Worm (Caenorhabditis elegans): ENCODE measurements around the gene C06E7.2.

Gene C06E7.2

ce11 chrIV:5839178-5839577, at the start of gene C06E7.2:
TSS of gene C06E7.2 (plus strand) at chrIV:5839478.
- no peak for TF ChIP-seq unc-62 (GFP tag; optimal IDR thresholded peaks at IDR 0.05)

DNA sequence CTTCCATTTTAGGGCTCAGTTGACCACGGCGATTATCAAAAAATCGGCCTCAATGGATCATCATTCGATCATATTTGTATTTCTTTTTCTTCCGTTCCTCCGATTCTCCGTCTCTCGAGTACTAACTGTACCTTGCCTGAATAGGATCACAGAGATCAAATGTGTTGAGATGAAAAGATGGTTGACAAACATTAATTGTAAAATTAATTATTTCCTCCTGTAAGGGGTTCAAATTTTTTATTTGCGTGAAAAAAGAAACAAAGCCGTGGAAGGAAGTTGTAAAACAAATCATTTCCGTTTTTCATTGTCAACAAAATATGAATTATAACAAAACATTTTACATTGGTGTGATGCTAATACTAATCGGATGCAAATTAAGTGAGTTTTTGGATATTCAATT, 48.3 kb upstream of the C06E7.2 start, which contains the start of gene C31H1.2:
Gene C31H1.2, plus strand, starts transcription at position 301 of the 400 bp plus-strand sequence.
- TF ChIP-seq unc-62 (GFP tag; optimal IDR thresholded peaks at IDR 0.05): no peak

- TF ChIP-seq unc-62 (GFP tag; optimal IDR thresholded peaks at IDR 0.05): no peak
Measured at ce11 chrIV:5795495-5795894, 43.8 kb upstream of the C06E7.2 start.

DNA sequence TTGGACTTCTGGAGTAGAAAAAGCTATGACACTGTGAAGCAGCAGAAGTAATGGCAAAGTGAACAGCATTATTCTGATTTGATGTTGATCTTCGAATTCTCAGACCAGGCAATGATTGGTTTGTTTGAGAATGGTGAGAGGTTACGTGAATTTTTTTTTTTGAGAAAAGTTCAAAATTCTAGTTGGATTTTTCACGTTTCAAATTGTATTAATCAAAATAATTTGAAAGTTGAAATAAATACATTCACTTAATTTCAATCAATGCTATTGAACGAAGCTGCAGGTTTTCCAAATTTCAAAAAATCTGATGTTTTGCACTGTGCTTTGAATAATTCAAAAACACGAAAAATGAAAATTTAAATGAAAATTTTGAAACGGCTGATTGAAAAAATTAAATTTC, 42.6 kb upstream of the C06E7.2 start, which contains the start of gene C31H1.5:
Gene C31H1.5, minus strand, starts transcription at position 101 of the 400 bp plus-strand sequence.
- TF ChIP-seq unc-62 (GFP tag; optimal IDR thresholded peaks at IDR 0.05): no peak

DNA sequence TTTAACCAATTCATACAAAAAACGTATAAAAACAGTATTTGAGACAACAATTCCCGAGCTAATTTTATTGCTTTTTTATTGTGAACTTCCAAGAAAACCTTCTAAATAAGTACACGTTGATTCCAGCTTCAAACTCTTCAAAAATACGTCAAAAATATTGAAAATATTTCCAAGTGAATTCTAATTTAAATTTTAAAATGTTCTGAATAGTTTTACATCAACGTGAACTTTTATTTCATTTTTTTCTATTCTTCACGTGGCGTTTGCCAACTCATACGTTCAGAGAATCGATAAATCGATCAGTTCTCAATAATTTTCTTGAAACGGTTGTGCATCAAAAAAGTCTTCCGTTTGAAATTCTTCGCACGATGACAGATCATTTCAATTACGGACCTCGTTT, 42.1 kb upstream of the C06E7.2 start, which contains the start of gene C31H1.1:
Gene C31H1.1, plus strand, starts transcription at position 301 of the 400 bp plus-strand sequence.
- TF ChIP-seq unc-62 (GFP tag; optimal IDR thresholded peaks at IDR 0.05): no peak

DNA sequence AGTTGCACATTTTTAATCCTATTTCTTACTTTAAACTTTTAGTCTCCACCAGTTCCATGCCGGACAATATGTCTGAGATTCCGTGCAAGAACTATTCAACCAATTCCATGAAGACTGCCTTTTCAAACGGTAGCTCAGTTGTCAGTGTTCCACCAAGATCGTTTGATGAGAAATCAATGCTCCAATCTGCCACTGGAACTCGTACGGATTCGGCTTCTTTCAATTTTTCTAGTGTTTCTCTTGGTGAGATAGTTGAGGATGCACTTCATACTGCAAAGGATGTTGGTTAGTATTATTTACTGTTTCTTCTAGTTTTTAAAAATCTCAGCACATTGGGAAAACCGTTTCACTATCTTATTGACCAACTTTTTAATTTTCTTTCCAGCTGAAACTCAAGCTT, 39.7 kb upstream of the C06E7.2 start:
- TF ChIP-seq unc-62 (GFP tag; optimal IDR thresholded peaks at IDR 0.05): no peak

- TF ChIP-seq unc-62 (GFP tag; optimal IDR thresholded peaks at IDR 0.05): no peak
Measured at ce11 chrIV:5803510-5804013, 35.7 kb upstream of the C06E7.2 start.

- TF ChIP-seq unc-62 (GFP tag; optimal IDR thresholded peaks at IDR 0.05): no peak
Measured at ce11 chrIV:5805477-5805876, 33.8 kb upstream of the C06E7.2 start.

- TF ChIP-seq unc-62 (GFP tag; optimal IDR thresholded peaks at IDR 0.05): no peak
Measured at ce11 chrIV:5806348-5806747, 32.9 kb upstream of the C06E7.2 start.

ce11 chrIV:5806909-5807308, 32.4 kb upstream of the C06E7.2 start, which contains the start of gene lntl-1:
TSS of gene lntl-1 (minus strand) at chrIV:5807093.
- TF ChIP-seq unc-62 (GFP tag; optimal IDR thresholded peaks at IDR 0.05): no peak

DNA sequence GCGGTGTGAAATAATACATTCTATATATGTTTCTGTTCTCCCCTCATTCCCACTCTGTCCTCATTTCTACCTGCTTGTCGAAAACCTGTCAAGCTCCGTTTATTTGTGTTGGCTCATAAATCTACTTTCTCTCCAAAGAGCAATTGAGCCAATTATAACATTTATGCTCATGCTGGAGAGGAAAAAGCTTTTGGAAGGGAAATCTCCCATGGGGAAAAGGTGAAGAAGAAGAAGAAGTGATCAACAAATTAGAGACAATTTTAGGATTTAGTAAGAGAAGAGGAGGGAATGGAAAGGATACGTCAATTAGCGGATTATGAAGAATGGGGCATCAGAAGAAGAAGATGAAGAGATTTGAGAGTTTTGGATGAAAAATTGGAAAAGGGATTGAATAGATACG, 29.5 kb upstream of the C06E7.2 start:
- TF ChIP-seq unc-62 (GFP tag; optimal IDR thresholded peaks at IDR 0.05): no peak

DNA sequence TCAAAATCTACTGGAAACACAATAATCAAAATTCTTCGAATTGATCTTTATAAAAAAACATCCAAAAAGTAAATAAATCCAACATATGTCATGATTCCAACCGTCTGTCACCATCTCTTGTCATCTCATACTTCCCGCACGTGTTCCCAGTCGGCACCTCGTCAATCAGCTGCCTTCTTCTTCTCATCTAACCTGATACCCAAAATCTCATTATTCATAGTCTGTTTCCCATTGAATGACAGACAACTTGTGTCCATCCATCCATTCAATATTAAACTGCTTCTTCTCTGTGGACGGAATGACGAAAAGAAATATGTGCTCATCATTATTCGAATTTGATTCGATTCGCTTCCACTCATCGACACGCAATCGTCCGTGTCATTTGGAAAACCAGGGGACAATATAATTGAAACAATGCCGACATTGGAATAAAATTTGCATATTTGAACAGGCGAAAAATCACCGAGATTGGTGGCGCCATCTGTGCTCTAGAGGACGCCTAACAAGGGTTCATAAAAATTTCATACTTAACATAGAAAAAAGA, 28.1 kb upstream of the C06E7.2 start:
- TF ChIP-seq unc-62 (GFP tag; optimal IDR thresholded peaks at IDR 0.05): no peak

- no peak for TF ChIP-seq unc-62 (GFP tag; optimal IDR thresholded peaks at IDR 0.05)
Measured at ce11 chrIV:5814092-5814650, 25.1 kb upstream of the C06E7.2 start, which contains the start of gene oops-1. TSS of gene oops-1 (minus strand) at chrIV:5814142.

ce11 chrIV:5816466-5816865, 22.8 kb upstream of the C06E7.2 start:
- no peak for TF ChIP-seq unc-62 (GFP tag; optimal IDR thresholded peaks at IDR 0.05)

DNA sequence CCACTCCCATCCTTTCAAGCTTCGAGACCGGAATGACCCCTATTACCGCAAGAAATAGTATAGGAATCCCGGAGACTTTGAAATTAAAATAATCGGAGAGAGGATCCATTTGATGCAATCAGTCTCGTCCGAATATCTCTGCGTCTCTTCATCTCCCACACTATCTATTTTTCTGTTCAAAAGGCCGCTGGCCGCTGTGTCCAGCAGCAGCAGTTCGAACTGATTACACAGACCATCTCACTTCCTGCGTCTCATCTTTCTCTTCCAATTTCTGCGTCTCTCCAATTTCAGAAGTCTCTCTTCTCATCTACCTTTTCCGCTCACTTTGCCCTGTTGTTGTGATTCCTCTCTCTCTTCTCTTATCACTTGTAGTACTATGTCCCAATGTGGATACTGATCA, 21.8 kb upstream of the C06E7.2 start:
- no peak for TF ChIP-seq unc-62 (GFP tag; optimal IDR thresholded peaks at IDR 0.05)

- TF ChIP-seq unc-62 (GFP tag; optimal IDR thresholded peaks at IDR 0.05): no peak
Measured at ce11 chrIV:5820056-5820799, 19.1 kb upstream of the C06E7.2 start.

ce11 chrIV:5820953-5821352, 18.3 kb upstream of the C06E7.2 start:
- no peak for TF ChIP-seq unc-62 (GFP tag; optimal IDR thresholded peaks at IDR 0.05)
